Worm (Caenorhabditis elegans): ENCODE results near the gene nhr-255.

ce11 chrX:15731668-15732067, 10.7 kb upstream of the nhr-255 start, which contains the start of gene lin-15A:
- TF ChIP-seq unc-62 (GFP tag; optimal IDR thresholded peaks at IDR 0.05 in 1 of 2) (no peak), unc-62 (tag; optimal IDR thresholded peaks at IDR 0.05) (no peak), hlh-30 (tag; optimal IDR thresholded peaks at IDR 0.05; ENCODE audit: insufficient read depth) (no peak), pqm-1 (tag; optimal IDR thresholded peaks at IDR 0.05) (no peak), ces-1 (GFP tag; optimal IDR thresholded peaks at IDR 0.05) (no peak), aha-1 (tag) (no peak), nhr-237 (tag; optimal IDR thresholded peaks at IDR 0.05) (no peak), R02D3.7 (tag; optimal IDR thresholded peaks at IDR 0.05) (no peak)
